Fruit fly (Drosophila melanogaster) whole organism, adult: ENCODE measurements around the gene SuUR.

Experiments
- CG11617 ChIP-seq: fragments of 200-800 bp; sonication (Bioruptor generic); optimal IDR thresholded peaks from 2 replicates; lab custom pipeline; 2017; ENCODE audit warnings: mild to moderate bottlenecking, missing biosample characterization, missing genetic modification reagents, missing genetic modification characterization
- CG12768 ChIP-seq: fragments of 200-800 bp; sonication (Bioruptor generic); optimal IDR thresholded peaks from 2 replicates; lab custom pipeline; 2017; ENCODE audit warnings: missing biosample characterization, missing genetic modification characterization, mild to moderate bottlenecking, moderate library complexity, missing genetic modification reagents
- CG14711 ChIP-seq: fragments of 200-800 bp; sonication (Bioruptor generic); optimal IDR thresholded peaks from 2 replicates; lab custom pipeline; 2018; ENCODE audit warnings: missing biosample characterization, mild to moderate bottlenecking, missing genetic modification characterization, moderate library complexity
- CG1620 ChIP-seq: fragments of 200-800 bp; sonication (Bioruptor generic); optimal IDR thresholded peaks from 2 replicates; lab custom pipeline; 2016; ENCODE audit warnings: missing biosample characterization, missing genetic modification characterization
- CG33017 ChIP-seq: fragments of 200-800 bp; sonication (Bioruptor generic); optimal IDR thresholded peaks from 2 replicates; lab custom pipeline; 2018; ENCODE audit warnings: missing biosample characterization, mild to moderate bottlenecking, missing genetic modification characterization, moderate library complexity
- CG5204 ChIP-seq: fragments of 200-800 bp; sonication (Bioruptor generic); optimal IDR thresholded peaks from 2 replicates; lab custom pipeline; 2016; ENCODE audit warnings: missing biosample characterization, missing genetic modification characterization
- CG7045 ChIP-seq: fragments of 200-800 bp; sonication (Bioruptor generic); optimal IDR thresholded peaks from 2 replicates; lab custom pipeline; 2017; ENCODE audit warnings: missing biosample characterization, mild to moderate bottlenecking, missing genetic modification characterization
- CG7101 ChIP-seq: fragments of 200-800 bp; sonication (Bioruptor generic); optimal IDR thresholded peaks from 2 replicates; lab custom pipeline; 2018; ENCODE audit warnings: missing biosample characterization, mild to moderate bottlenecking, missing genetic modification characterization, moderate library complexity
- Clk ChIP-seq: fragments of 200-800 bp; sonication (Bioruptor generic); optimal IDR thresholded peaks from 2 replicates; lab custom pipeline; 2017; ENCODE audit warnings: missing biosample characterization, missing genetic modification characterization
- Crg-1 ChIP-seq: fragments of 200-800 bp; sonication (Bioruptor generic); optimal IDR thresholded peaks from 2 replicates; lab custom pipeline; 2016; ENCODE audit warnings: missing biosample characterization, missing genetic modification characterization
- Hr96 ChIP-seq: fragments of 200-800 bp; sonication (Bioruptor generic); optimal IDR thresholded peaks from 2 replicates; lab custom pipeline; 2016; ENCODE audit warnings: missing biosample characterization, missing genetic modification characterization
- Mnt ChIP-seq: fragments of 200-800 bp; sonication (Bioruptor generic); optimal IDR thresholded peaks from 2 replicates; lab custom pipeline; 2016; ENCODE audit warnings: missing biosample characterization, mild to moderate bottlenecking, missing genetic modification characterization
- bab1 ChIP-seq: fragments of 200-800 bp; sonication (Bioruptor generic); optimal IDR thresholded peaks from 3 replicates; lab custom pipeline; 2019; ENCODE audit warnings: missing biosample characterization, mild to moderate bottlenecking, missing genetic modification characterization, moderate library complexity
- cic ChIP-seq: fragments of 200-800 bp; sonication (Bioruptor generic); optimal IDR thresholded peaks from 2 replicates; lab custom pipeline; 2017; ENCODE audit warnings: missing biosample characterization, mild to moderate bottlenecking, missing genetic modification characterization, moderate library complexity
- cnc ChIP-seq, 2 experiments: fragments of >200 bp; optimal IDR thresholded peaks; 2 replicates each; lab custom pipeline; 2017
- kay ChIP-seq: fragments of 200-800 bp; sonication (Bioruptor generic); peaks from one replicate; lab custom pipeline; 2016; ENCODE audit warnings: missing biosample characterization, missing genetic modification characterization, borderline replicate concordance
- ovo ChIP-seq: fragments of 200-800 bp; sonication (Bioruptor generic); optimal IDR thresholded peaks from 2 replicates; lab custom pipeline; 2016; ENCODE audit warnings: missing biosample characterization, missing genetic modification characterization
- pad ChIP-seq: fragments of 200-800 bp; sonication (Bioruptor generic); optimal IDR thresholded peaks from 3 replicates; lab custom pipeline; 2017; ENCODE audit warnings: missing biosample characterization, missing genetic modification characterization, mild to moderate bottlenecking, moderate library complexity, missing genetic modification reagents
- tj ChIP-seq: fragments of 200-800 bp; sonication (Bioruptor generic); optimal IDR thresholded peaks from 3 replicates; lab custom pipeline; 2017; ENCODE audit warnings: missing biosample characterization, mild to moderate bottlenecking, missing genetic modification characterization, moderate library complexity
- toe ChIP-seq: fragments of 200-800 bp; sonication (Bioruptor generic); optimal IDR thresholded peaks from 2 replicates; lab custom pipeline; 2016; ENCODE audit warnings: missing biosample characterization, missing genetic modification characterization

The SuUR gene

dm6 chr3L:11047877-11048276 is 16.9 kb upstream of the SuUR start:
- TF ChIP-seq CG14711 (tag; lab: Kevin White, UChicago) = no peak
- peak; percentile 20 for TF ChIP-seq toe (GFP tag; lab: Kevin White, UChicago)
- TF ChIP-seq pad (GFP tag; lab: Kevin White, UChicago) = peak; percentile 64
- no peak for TF ChIP-seq tj
- no peak for TF ChIP-seq CG33017
- peak; percentile 49 for TF ChIP-seq Crg-1 (GFP tag; lab: Kevin White, UChicago)
- peak; percentile 68 for TF ChIP-seq Hr96 (GFP tag; lab: Kevin White, UChicago)
- TF ChIP-seq CG1620 (GFP tag; lab: Kevin White, UChicago) = peak; percentile 49
- no peak for TF ChIP-seq cic (GFP tag; lab: Kevin White, UChicago)
- TF ChIP-seq Clk (GFP tag; lab: Kevin White, UChicago) = no peak
- peak; percentile 66 for TF ChIP-seq ovo (GFP tag; lab: Kevin White, UChicago)
- no peak for TF ChIP-seq CG11617 (GFP tag; lab: Kevin White, UChicago)
- peak; percentile 18 for TF ChIP-seq CG5204 (GFP tag; lab: Kevin White, UChicago)
- TF ChIP-seq CG12768 (GFP tag; lab: Kevin White, UChicago) = peak; percentile 1
- TF ChIP-seq bab1 (GFP tag; lab: Kevin White, UChicago) = peak; percentile 89
- TF ChIP-seq kay (GFP tag; lab: Kevin White, UChicago) = no peak
- TF ChIP-seq CG7045 (GFP tag; lab: Kevin White, UChicago) = no peak
- no peak for TF ChIP-seq cnc (optimal IDR thresholded peaks at IDR 0.05; lab: Kevin White, UChicago)
- peak; percentile 31 for TF ChIP-seq Mnt (GFP tag; lab: Kevin White, UChicago)
- peak; percentile 57 for TF ChIP-seq CG7101 (tag; lab: Kevin White, UChicago)

DNA sequence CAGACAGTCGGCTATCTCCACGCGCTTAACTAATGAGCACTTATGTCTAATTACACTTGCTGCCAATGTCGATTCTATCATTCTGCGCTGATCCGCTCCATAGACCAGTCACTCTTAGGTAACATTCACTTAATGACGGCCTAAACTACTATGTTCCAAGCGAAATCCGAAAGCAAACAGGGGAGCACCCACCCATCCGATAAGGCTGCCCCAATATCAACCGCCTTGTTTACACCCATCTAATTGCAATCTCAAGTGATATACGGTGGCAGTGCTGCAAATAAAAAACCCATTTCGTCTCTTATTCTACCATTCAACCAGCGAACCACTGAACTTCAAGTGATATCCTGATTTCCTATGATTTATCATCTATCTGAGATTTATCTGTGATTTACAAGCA is 15.4 kb upstream of the SuUR start:
- TF ChIP-seq cnc (optimal IDR thresholded peaks at IDR 0.05; lab: Kevin White, UChicago) (no peak), pad (GFP tag; lab: Kevin White, UChicago) (peak; percentile 43), CG12768 (GFP tag; lab: Kevin White, UChicago) (peak; percentile 62), bab1 (GFP tag; lab: Kevin White, UChicago) (no peak), CG33017 (peak; percentile 40), CG1620 (GFP tag; lab: Kevin White, UChicago) (peak; percentile 6), Hr96 (GFP tag; lab: Kevin White, UChicago) (peak; percentile 2), Clk (GFP tag; lab: Kevin White, UChicago) (no peak), CG5204 (GFP tag; lab: Kevin White, UChicago) (peak; percentile 28), toe (GFP tag; lab: Kevin White, UChicago) (no peak), Mnt (GFP tag; lab: Kevin White, UChicago) (peak; percentile 35), tj (no peak), cic (GFP tag; lab: Kevin White, UChicago) (peak; percentile 71), ovo (GFP tag; lab: Kevin White, UChicago) (peak; percentile 41), CG7045 (GFP tag; lab: Kevin White, UChicago) (peak; percentile 79), Crg-1 (GFP tag; lab: Kevin White, UChicago) (peak; percentile 65), kay (GFP tag; lab: Kevin White, UChicago) (no peak), CG14711 (tag; lab: Kevin White, UChicago) (peak; percentile 13), CG7101 (tag; lab: Kevin White, UChicago) (peak; percentile 47), CG11617 (GFP tag; lab: Kevin White, UChicago) (peak; percentile 25)

DNA sequence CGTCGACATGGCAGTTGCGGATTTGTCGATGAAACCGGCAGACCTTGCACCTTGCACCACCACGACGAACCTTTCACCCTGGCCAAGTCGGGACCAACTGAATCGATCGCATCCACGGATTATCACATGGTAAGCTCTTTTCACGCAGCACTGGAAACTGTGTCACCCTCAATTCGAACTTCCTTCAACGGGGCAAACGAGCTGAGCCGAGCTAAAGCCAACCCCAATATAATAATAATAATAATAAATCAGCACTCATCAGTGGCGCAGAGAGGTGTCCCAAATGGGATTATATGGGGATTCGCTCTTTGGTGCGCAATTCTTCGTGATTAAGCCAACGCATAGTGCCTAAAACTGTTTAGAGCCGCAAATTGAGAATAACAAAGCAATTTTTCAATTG is 13.5 kb upstream of the SuUR start, which contains the start of gene CG43693:
Gene CG43693 (minus strand): TSS at position 101 of the 400 bp plus-strand sequence.
- TF ChIP-seq cic (GFP tag; lab: Kevin White, UChicago) (no peak), Clk (GFP tag; lab: Kevin White, UChicago) (no peak), toe (GFP tag; lab: Kevin White, UChicago) (no peak), Mnt (GFP tag; lab: Kevin White, UChicago) (no peak), tj (no peak), CG5204 (GFP tag; lab: Kevin White, UChicago) (no peak), CG11617 (GFP tag; lab: Kevin White, UChicago) (no peak), Crg-1 (GFP tag; lab: Kevin White, UChicago) (no peak), CG14711 (tag; lab: Kevin White, UChicago) (no peak), CG7101 (tag; lab: Kevin White, UChicago) (no peak), CG33017 (no peak), cnc (optimal IDR thresholded peaks at IDR 0.05; lab: Kevin White, UChicago) (no peak), CG1620 (GFP tag; lab: Kevin White, UChicago) (no peak), pad (GFP tag; lab: Kevin White, UChicago) (no peak), Hr96 (GFP tag; lab: Kevin White, UChicago) (no peak), bab1 (GFP tag; lab: Kevin White, UChicago) (no peak), kay (GFP tag; lab: Kevin White, UChicago) (no peak)

DNA sequence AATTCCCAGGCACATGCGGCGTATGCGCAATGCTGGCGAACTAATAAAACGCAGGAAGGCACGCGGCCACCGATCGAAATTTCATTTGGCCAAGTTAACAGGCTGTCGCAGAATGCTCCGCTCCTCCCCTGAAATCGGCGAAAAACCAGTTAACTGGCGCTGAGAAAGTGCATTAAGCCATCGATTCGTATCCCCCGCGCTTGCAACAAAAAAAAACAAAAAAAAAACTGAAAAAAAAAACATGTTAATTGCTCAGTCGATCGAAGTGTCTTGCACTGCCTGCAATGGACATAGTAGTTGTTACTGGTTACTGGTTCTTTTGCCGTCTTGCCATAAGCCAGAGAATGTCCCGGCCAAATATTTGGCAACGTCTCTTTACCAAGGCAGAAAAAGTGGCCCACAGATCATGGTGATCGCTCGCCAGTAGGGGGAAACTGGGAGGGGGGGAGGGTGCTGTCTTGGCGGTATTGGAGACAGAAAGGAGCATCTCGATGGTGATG is 12.0 kb upstream of the SuUR start:
- TF ChIP-seq bab1 (GFP tag; lab: Kevin White, UChicago) (no peak), Clk (GFP tag; lab: Kevin White, UChicago) (no peak), tj (no peak), CG11617 (GFP tag; lab: Kevin White, UChicago) (no peak), kay (GFP tag; lab: Kevin White, UChicago) (no peak), Crg-1 (GFP tag; lab: Kevin White, UChicago) (no peak), CG7045 (GFP tag; lab: Kevin White, UChicago) (no peak), cic (GFP tag; lab: Kevin White, UChicago) (no peak), CG33017 (no peak), CG12768 (GFP tag; lab: Kevin White, UChicago) (no peak), CG14711 (tag; lab: Kevin White, UChicago) (no peak), Hr96 (GFP tag; lab: Kevin White, UChicago) (no peak), CG7101 (tag; lab: Kevin White, UChicago) (no peak), cnc (optimal IDR thresholded peaks at IDR 0.05; lab: Kevin White, UChicago) (no peak), pad (GFP tag; lab: Kevin White, UChicago) (no peak), Mnt (GFP tag; lab: Kevin White, UChicago) (no peak), ovo (GFP tag; lab: Kevin White, UChicago) (no peak)
